Worm (Caenorhabditis elegans): ENCODE data around the gene ZK1127.12.

The ZK1127.12 gene

DNA sequence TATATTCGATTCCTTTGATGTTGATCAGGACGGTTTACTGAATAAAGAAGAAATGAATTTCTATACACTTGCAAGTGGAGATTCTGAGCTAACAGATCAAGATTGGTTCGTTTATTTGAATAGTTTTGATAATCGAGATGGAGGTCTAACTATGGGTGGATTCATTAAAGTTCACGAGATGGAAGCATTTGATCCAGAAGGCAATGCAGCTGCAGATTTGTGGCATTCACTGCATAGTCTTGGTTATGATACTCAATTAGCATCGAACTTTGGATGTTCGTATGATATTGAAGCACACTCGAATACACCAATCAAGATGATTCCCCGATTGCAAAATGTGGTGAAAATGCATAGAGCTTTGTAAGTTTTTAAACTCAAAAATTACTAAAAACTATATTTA, 44.1 kb downstream of the ZK1127.12 start:
- no peak for TF ChIP-seq hmg-4 (GFP tag; optimal IDR thresholded peaks at IDR 0.05)
- no peak for TF ChIP-seq hnd-1 (tag; optimal IDR thresholded peaks at IDR 0.05)
- no peak for TF ChIP-seq F13C5.2 (tag; optimal IDR thresholded peaks at IDR 0.05)
- no peak for TF ChIP-seq tbx-37 (GFP tag; conservative IDR thresholded peaks at IDR 0.05)
- TF ChIP-seq pes-1 (GFP tag; IDR thresholded peaks at IDR 0.05): no peak
- no peak for TF ChIP-seq flt-1 (GFP tag; IDR thresholded peaks at IDR 0.05)
- TF ChIP-seq tra-4 (tag; optimal IDR thresholded peaks at IDR 0.05): no peak
- TF ChIP-seq aly-1 (tag; optimal IDR thresholded peaks at IDR 0.05): no peak

DNA sequence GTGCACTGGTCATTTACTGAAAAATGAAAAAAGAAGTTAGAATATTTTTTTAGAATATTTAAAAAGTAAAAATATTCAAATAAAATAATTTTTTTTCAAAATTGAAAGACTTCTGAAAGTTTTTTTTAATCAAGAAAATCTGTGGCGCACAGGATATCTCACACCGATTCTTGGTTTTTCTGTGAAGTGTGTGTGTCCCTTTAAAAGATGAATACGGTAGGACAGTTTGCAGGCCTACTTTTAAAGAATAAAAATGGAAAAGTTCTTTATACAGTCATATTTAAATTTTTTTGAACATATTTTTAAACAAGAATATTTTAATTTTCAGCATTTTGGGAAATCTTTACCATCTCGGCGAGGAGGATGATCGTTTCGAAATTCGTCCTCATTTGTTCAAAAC, 46.7 kb downstream of the ZK1127.12 start, which contains the start of gene mct-5:
TSS of gene mct-5 (minus strand) at position 16 of the 400 bp plus-strand sequence.
- TF ChIP-seq pes-1 (GFP tag; IDR thresholded peaks at IDR 0.05): no peak
- TF ChIP-seq ama-1 (optimal IDR thresholded peaks at IDR 0.05): no peak
- TF ChIP-seq tra-4 (tag; optimal IDR thresholded peaks at IDR 0.05): no peak
- no peak for TF ChIP-seq F13C5.2 (tag; optimal IDR thresholded peaks at IDR 0.05)
- no peak for TF ChIP-seq tbx-11 (GFP tag; IDR thresholded peaks at IDR 0.05)
- no peak for TF ChIP-seq sea-1 (GFP tag; conservative IDR thresholded peaks at IDR 0.05)
- TF ChIP-seq ceh-13 (GFP tag; optimal IDR thresholded peaks at IDR 0.05): no peak
- no peak for TF ChIP-seq scrt-1 (GFP tag; IDR thresholded peaks at IDR 0.05)
- TF ChIP-seq B0310.2 (tag; optimal IDR thresholded peaks at IDR 0.05): no peak
- no peak for TF ChIP-seq ceh-36 (tag; optimal IDR thresholded peaks at IDR 0.05)
- TF ChIP-seq hmg-4 (GFP tag; optimal IDR thresholded peaks at IDR 0.05): no peak

- no peak for TF ChIP-seq sea-1 (GFP tag; conservative IDR thresholded peaks at IDR 0.05)
- no peak for TF ChIP-seq pes-1 (GFP tag; IDR thresholded peaks at IDR 0.05)
- no peak for TF ChIP-seq hnd-1 (tag; optimal IDR thresholded peaks at IDR 0.05)
- TF ChIP-seq F13C5.2 (tag; optimal IDR thresholded peaks at IDR 0.05): no peak
- TF ChIP-seq ets-7 (tag; optimal IDR thresholded peaks at IDR 0.05): no peak
- TF ChIP-seq ceh-36 (tag; optimal IDR thresholded peaks at IDR 0.05): no peak
- TF ChIP-seq ama-1 (optimal IDR thresholded peaks at IDR 0.05): no peak
- TF ChIP-seq aly-1 (tag; optimal IDR thresholded peaks at IDR 0.05): no peak
- TF ChIP-seq tra-4 (tag; optimal IDR thresholded peaks at IDR 0.05): no peak
- no peak for TF ChIP-seq flt-1 (GFP tag; IDR thresholded peaks at IDR 0.05)
- TF ChIP-seq tbx-11 (GFP tag; IDR thresholded peaks at IDR 0.05): no peak
- TF ChIP-seq ceh-13 (GFP tag; optimal IDR thresholded peaks at IDR 0.05): no peak
- TF ChIP-seq scrt-1 (GFP tag; IDR thresholded peaks at IDR 0.05): no peak
- TF ChIP-seq B0310.2 (tag; optimal IDR thresholded peaks at IDR 0.05): no peak
- no peak for TF ChIP-seq hmbx-1 (tag; optimal IDR thresholded peaks at IDR 0.05)
- no peak for TF ChIP-seq hmg-4 (GFP tag; optimal IDR thresholded peaks at IDR 0.05)
- no peak for TF ChIP-seq tbx-37 (GFP tag; conservative IDR thresholded peaks at IDR 0.05)
These were observed 47.4 kb downstream of the ZK1127.12 start for ce11 chrII:7099231-7099630.

ce11 chrII:7100838-7101237, 49.0 kb downstream of the ZK1127.12 start, which contains the start of gene mmaa-1:
Gene mmaa-1 (minus strand): TSS chrII:7101165.
- no peak for TF ChIP-seq hnd-1 (tag; optimal IDR thresholded peaks at IDR 0.05)
- TF ChIP-seq tbx-11 (GFP tag; IDR thresholded peaks at IDR 0.05): no peak
- no peak for TF ChIP-seq tra-4 (tag; optimal IDR thresholded peaks at IDR 0.05)
- TF ChIP-seq scrt-1 (GFP tag; IDR thresholded peaks at IDR 0.05): no peak
- no peak for TF ChIP-seq flt-1 (GFP tag; IDR thresholded peaks at IDR 0.05)
- TF ChIP-seq ceh-36 (tag; optimal IDR thresholded peaks at IDR 0.05): no peak
- no peak for TF ChIP-seq tbx-37 (GFP tag; conservative IDR thresholded peaks at IDR 0.05)
- no peak for TF ChIP-seq ets-7 (tag; optimal IDR thresholded peaks at IDR 0.05)
- TF ChIP-seq pes-1 (GFP tag; IDR thresholded peaks at IDR 0.05): no peak
- TF ChIP-seq hmg-4 (GFP tag; optimal IDR thresholded peaks at IDR 0.05): no peak
- no peak for TF ChIP-seq hmbx-1 (tag; optimal IDR thresholded peaks at IDR 0.05)
- no peak for TF ChIP-seq ceh-13 (GFP tag; optimal IDR thresholded peaks at IDR 0.05)
- no peak for TF ChIP-seq F13C5.2 (tag; optimal IDR thresholded peaks at IDR 0.05)
- no peak for TF ChIP-seq aly-1 (tag; optimal IDR thresholded peaks at IDR 0.05)
- no peak for TF ChIP-seq B0310.2 (tag; optimal IDR thresholded peaks at IDR 0.05)
- TF ChIP-seq ama-1 (optimal IDR thresholded peaks at IDR 0.05): no peak
- TF ChIP-seq sea-1 (GFP tag; conservative IDR thresholded peaks at IDR 0.05): no peak

ce11 chrII:7102288-7102687, 50.4 kb downstream of the ZK1127.12 start:
- TF ChIP-seq ets-7 (tag; optimal IDR thresholded peaks at IDR 0.05): no peak
- no peak for TF ChIP-seq hnd-1 (tag; optimal IDR thresholded peaks at IDR 0.05)
- no peak for TF ChIP-seq hmbx-1 (tag; optimal IDR thresholded peaks at IDR 0.05)
- no peak for TF ChIP-seq pes-1 (GFP tag; IDR thresholded peaks at IDR 0.05)
- no peak for TF ChIP-seq ceh-13 (GFP tag; optimal IDR thresholded peaks at IDR 0.05)
- no peak for TF ChIP-seq sea-1 (GFP tag; conservative IDR thresholded peaks at IDR 0.05)
- no peak for TF ChIP-seq tbx-37 (GFP tag; conservative IDR thresholded peaks at IDR 0.05)
- no peak for TF ChIP-seq ama-1 (optimal IDR thresholded peaks at IDR 0.05)
- no peak for TF ChIP-seq ceh-36 (tag; optimal IDR thresholded peaks at IDR 0.05)
- TF ChIP-seq tbx-11 (GFP tag; IDR thresholded peaks at IDR 0.05): no peak
- no peak for TF ChIP-seq hmg-4 (GFP tag; optimal IDR thresholded peaks at IDR 0.05)
- TF ChIP-seq F13C5.2 (tag; optimal IDR thresholded peaks at IDR 0.05): no peak
- TF ChIP-seq B0310.2 (tag; optimal IDR thresholded peaks at IDR 0.05): no peak
- no peak for TF ChIP-seq scrt-1 (GFP tag; IDR thresholded peaks at IDR 0.05)
- no peak for TF ChIP-seq aly-1 (tag; optimal IDR thresholded peaks at IDR 0.05)
- no peak for TF ChIP-seq flt-1 (GFP tag; IDR thresholded peaks at IDR 0.05)
- TF ChIP-seq tra-4 (tag; optimal IDR thresholded peaks at IDR 0.05): no peak

Data from whole organism, early embryonic.